Worm (Caenorhabditis elegans): Measurements from ENCODE around the gene ptr-4.

- TF ChIP-seq jun-1 (tag; optimal IDR thresholded peaks at IDR 0.05) (no peak), pqm-1 (tag; optimal IDR thresholded peaks at IDR 0.05) (no peak), skn-1 (tag; optimal IDR thresholded peaks at IDR 0.05) (no peak), ceh-16 (tag; optimal IDR thresholded peaks at IDR 0.05) (no peak), fkh-10 (GFP tag; optimal IDR thresholded peaks at IDR 0.05) (no peak), nhr-28 (tag; optimal IDR thresholded peaks at IDR 0.05) (no peak), mdl-1 (tag; optimal IDR thresholded peaks at IDR 0.05) (no peak), unc-39 (tag; optimal IDR thresholded peaks at IDR 0.05) (no peak), nfya-1 (tag; optimal IDR thresholded peaks at IDR 0.05; ENCODE audit: insufficient read depth) (no peak), lin-39 (tag; optimal IDR thresholded peaks at IDR 0.05) (no peak), nhr-67 (tag; optimal IDR thresholded peaks at IDR 0.05) (no peak), zag-1 (tag; optimal IDR thresholded peaks at IDR 0.05) (no peak), ceh-9 (tag; optimal IDR thresholded peaks at IDR 0.05) (no peak)
These were observed 16.9 kb upstream of the ptr-4 start, which contains the start of gene C45B2.3 for ce11 chrX:6082660-6083059.
